Worm (Caenorhabditis elegans) whole organism, late embryonic: ENCODE data around the gene K05D4.9.

Source experiments
- C08G9.2 ChIP-seq: sonication (generic microtip); optimal IDR thresholded peaks from 2 replicates; lab custom pipeline; 2016; ENCODE audit warnings: mild to moderate bottlenecking, missing genetic modification characterization, moderate library complexity, missing compliant biosample characterization
- K09A11.1 ChIP-seq: sonication (generic microtip); optimal IDR thresholded peaks from 2 replicates; lab custom pipeline; 2017; ENCODE audit warnings: antibody characterized with exemption, mild to moderate bottlenecking, missing genetic modification characterization, missing compliant biosample characterization; ENCODE audit not compliant: insufficient read depth
- T23F11.4 ChIP-seq: fragments of 200-800 bp; sonication (Bioruptor generic); optimal IDR thresholded peaks from 2 replicates; lab custom pipeline; 2018; ENCODE audit warnings: mild to moderate bottlenecking, missing genetic modification characterization, missing compliant biosample characterization
- Y22D7AL.16 ChIP-seq: sonication (generic microtip); optimal IDR thresholded peaks from 2 replicates; lab custom pipeline; 2016; ENCODE audit warnings: missing genetic modification characterization, missing compliant biosample characterization
- ahr-1 ChIP-seq: sonication (generic microtip); optimal IDR thresholded peaks from 2 replicates; lab custom pipeline; 2016; ENCODE audit warnings: missing genetic modification characterization, missing compliant biosample characterization
- ama-1 ChIP-seq: fragments of 150-350 bp; optimal IDR thresholded peaks from 2 replicates; lab custom pipeline; 2014
- ceh-18 ChIP-seq: sonication (generic microtip); optimal IDR thresholded peaks from 2 replicates; lab custom pipeline; 2016; ENCODE audit warnings: missing genetic modification characterization, missing compliant biosample characterization
- ceh-24 ChIP-seq: sonication (generic microtip); optimal IDR thresholded peaks from 2 replicates; lab custom pipeline; 2016; ENCODE audit warnings: mild to moderate bottlenecking, missing genetic modification characterization, missing compliant biosample characterization
- ceh-34 ChIP-seq: sonication (generic microtip); optimal IDR thresholded peaks from 2 replicates; lab custom pipeline; 2016; ENCODE audit warnings: mild to moderate bottlenecking, missing genetic modification characterization, missing compliant biosample characterization
- che-1 ChIP-seq: sonication (generic microtip); optimal IDR thresholded peaks from 2 replicates; lab custom pipeline; 2016; ENCODE audit warnings: mild to moderate bottlenecking, missing genetic modification characterization, missing compliant biosample characterization
- elt-2 ChIP-seq: sonication (generic microtip); optimal IDR thresholded peaks from 2 replicates; lab custom pipeline; 2016; ENCODE audit warnings: missing genetic modification reagents, missing genetic modification characterization, missing compliant biosample characterization
- elt-4 ChIP-seq: sonication (generic microtip); optimal IDR thresholded peaks from 2 replicates; lab custom pipeline; 2016; ENCODE audit warnings: missing genetic modification characterization, missing compliant biosample characterization
- fax-1 ChIP-seq: sonication (generic microtip); optimal IDR thresholded peaks from 2 replicates; lab custom pipeline; 2016; ENCODE audit warnings: missing genotype, missing genetic modification characterization, missing compliant biosample characterization
- fkh-6 ChIP-seq: sonication (generic microtip); optimal IDR thresholded peaks from 2 replicates; lab custom pipeline; 2016; ENCODE audit warnings: missing genetic modification characterization, missing compliant biosample characterization
- gmeb-2 ChIP-seq: sonication (generic microtip); optimal IDR thresholded peaks from 2 replicates; lab custom pipeline; 2016; ENCODE audit warnings: missing genetic modification characterization, inconsistent platforms, missing compliant biosample characterization
- hlh-30 ChIP-seq: sonication (generic microtip); optimal IDR thresholded peaks from 2 replicates; lab custom pipeline; 2017; ENCODE audit warnings: antibody characterized with exemption, missing genetic modification characterization, missing compliant biosample characterization; ENCODE audit not compliant: insufficient read depth
- madf-2 ChIP-seq: sonication (generic microtip); optimal IDR thresholded peaks from 2 replicates; lab custom pipeline; 2017; ENCODE audit warnings: missing genetic modification characterization, missing compliant biosample characterization
- nfya-1 ChIP-seq: sonication (generic microtip); optimal IDR thresholded peaks from 2 replicates; lab custom pipeline; 2017; ENCODE audit warnings: missing genetic modification characterization, mild to moderate bottlenecking, missing compliant biosample characterization, antibody characterized with exemption, moderate library complexity
- odd-2 ChIP-seq: sonication (generic microtip); optimal IDR thresholded peaks from 2 replicates; lab custom pipeline; 2017; ENCODE audit warnings: antibody characterized with exemption, mild to moderate bottlenecking, missing genetic modification characterization, missing compliant biosample characterization
- pag-3 ChIP-seq: sonication (generic microtip); optimal IDR thresholded peaks from 2 replicates; lab custom pipeline; 2016; ENCODE audit warnings: missing compliant biosample characterization, missing genetic modification characterization, borderline replicate concordance
- pax-1 ChIP-seq: fragments of 150-350 bp; optimal IDR thresholded peaks from 2 replicates; lab custom pipeline; 2014; ENCODE audit warnings: missing biosample characterization, missing genetic modification characterization
- pha-2 ChIP-seq: sonication (generic microtip); optimal IDR thresholded peaks from 2 replicates; lab custom pipeline; 2017; ENCODE audit warnings: mild to moderate bottlenecking, missing genetic modification characterization, missing compliant biosample characterization
- pqm-1 ChIP-seq: sonication (generic microtip); optimal IDR thresholded peaks from 2 replicates; lab custom pipeline; 2016; ENCODE audit warnings: missing genetic modification characterization, missing compliant biosample characterization
- rnt-1 ChIP-seq: sonication (generic microtip); optimal IDR thresholded peaks from 2 replicates; lab custom pipeline; 2016; ENCODE audit warnings: missing genetic modification characterization, missing compliant biosample characterization
- sdc-2 ChIP-seq: sonication (generic microtip); optimal IDR thresholded peaks from 2 replicates; lab custom pipeline; 2016; ENCODE audit warnings: missing genotype, missing genetic modification characterization, missing compliant biosample characterization
- sox-2 ChIP-seq: fragments of 200-800 bp; sonication (Bioruptor generic); IDR thresholded peaks from 2 replicates; pipeline ENCODE4 v1.3.6; 2022; ENCODE audit warnings: missing genetic modification reagents, missing genetic modification characterization, missing compliant biosample characterization
- sox-4 ChIP-seq: sonication (generic microtip); optimal IDR thresholded peaks from 2 replicates; lab custom pipeline; 2017; ENCODE audit warnings: mild to moderate bottlenecking, missing genetic modification characterization, inconsistent platforms, missing compliant biosample characterization
- syd-9 ChIP-seq: sonication (generic microtip); optimal IDR thresholded peaks from 2 replicates; lab custom pipeline; 2016; ENCODE audit warnings: mild to moderate bottlenecking, missing genetic modification characterization, moderate library complexity, missing compliant biosample characterization
- tbx-7 ChIP-seq: sonication (generic microtip); optimal IDR thresholded peaks from 2 replicates; lab custom pipeline; 2016; ENCODE audit warnings: missing genotype, missing genetic modification characterization, missing compliant biosample characterization
- ttx-3 ChIP-seq: sonication (generic microtip); optimal IDR thresholded peaks from 2 replicates; lab custom pipeline; 2016; ENCODE audit warnings: missing genetic modification reagents, missing genetic modification characterization, missing compliant biosample characterization
- unc-3 ChIP-seq, 2 experiments: fragments of 200-800 bp in 1 of 2; sonication (Bioruptor generic) in 1 of 2; sonication (generic microtip) in 1 of 2; conservative IDR thresholded peaks in 1 of 2; optimal IDR thresholded peaks in 1 of 2; 2 replicates each; pipeline versions ENCODE4 v1.3.6 to Lab custom; 2016 to 2022; ENCODE audit warnings: missing compliant biosample characterization in 2 of 2, missing genetic modification characterization in 2 of 2, missing genetic modification reagents in 1 of 2
- unc-42 ChIP-seq: sonication (generic microtip); optimal IDR thresholded peaks from 2 replicates; lab custom pipeline; 2016; ENCODE audit warnings: missing genotype, missing genetic modification characterization, missing compliant biosample characterization
- unc-86 ChIP-seq: sonication (generic microtip); optimal IDR thresholded peaks from 2 replicates; lab custom pipeline; 2016; ENCODE audit warnings: missing genetic modification characterization, missing compliant biosample characterization
- ztf-16 ChIP-seq: sonication (generic microtip); optimal IDR thresholded peaks from 2 replicates; lab custom pipeline; 2017; ENCODE audit warnings: missing genetic modification characterization, missing compliant biosample characterization

The K05D4.9 gene

DNA sequence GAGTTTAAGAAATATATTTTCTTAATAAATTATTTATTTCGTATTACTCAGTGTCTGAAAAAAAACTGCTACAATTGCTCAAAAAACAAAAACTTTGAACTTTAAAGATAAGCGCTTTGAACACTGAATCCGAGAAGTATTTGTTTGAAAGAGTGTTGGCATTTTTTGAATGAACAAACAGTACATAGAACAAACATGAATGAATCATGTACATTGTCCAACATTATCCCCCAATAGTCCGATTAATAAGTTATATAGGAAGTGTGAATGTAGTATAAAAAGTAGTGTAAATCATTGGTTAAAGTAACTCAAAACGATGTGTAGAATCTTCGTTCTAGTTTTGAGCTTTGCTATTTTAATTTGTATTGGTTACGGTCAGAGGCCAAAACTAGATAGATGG is 30.1 kb upstream of the K05D4.9 start, which contains the start of gene F11A5.17:
TSS of gene F11A5.17 (plus strand) at position 301 of the 400 bp plus-strand sequence.
- TF ChIP-seq nfya-1 (tag; lab: Kevin White, UChicago) (no peak), tbx-7 (tag; lab: Kevin White, UChicago) (no peak), hlh-30 (tag; lab: Kevin White, UChicago) (no peak), fax-1 (tag; lab: Kevin White, UChicago) (no peak), sdc-2 (tag; lab: Kevin White, UChicago) (no peak), C08G9.2 (tag; lab: Kevin White, UChicago) (no peak), syd-9 (tag; lab: Kevin White, UChicago) (no peak), elt-4 (tag; lab: Kevin White, UChicago) (no peak), madf-2 (tag; lab: Kevin White, UChicago) (no peak), pqm-1 (no peak), sox-2 (no peak), odd-2 (tag; lab: Kevin White, UChicago) (no peak), pax-1 (tag; lab: Kevin White, UChicago) (no peak), T23F11.4 (GFP tag; lab: Kevin White, UChicago) (no peak)

DNA sequence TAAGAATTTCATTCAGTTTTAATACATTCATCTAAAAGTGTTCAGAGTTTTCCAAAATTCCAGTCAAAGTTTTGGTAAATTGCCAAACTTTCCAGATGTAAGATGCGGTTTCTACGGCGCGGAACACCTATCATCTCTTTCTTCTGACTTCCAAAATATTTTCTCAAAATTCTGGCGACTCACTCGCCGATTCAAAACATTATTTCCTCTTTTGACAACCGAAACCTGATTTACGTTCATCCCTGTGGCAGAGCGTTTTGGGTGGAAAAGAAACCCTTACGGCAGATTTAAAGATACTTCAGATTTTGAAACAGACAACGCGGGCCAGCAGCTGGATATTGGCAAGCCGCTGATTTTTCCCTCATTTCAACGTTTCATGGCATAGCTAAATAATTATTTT is 26.4 kb upstream of the K05D4.9 start, which contains the start of gene F11A5.5:
TSS of gene F11A5.5 (plus strand) at position 301 of the 400 bp plus-strand sequence.
- TF ChIP-seq ahr-1 (tag; lab: Kevin White, UChicago) (no peak), ceh-24 (tag; lab: Kevin White, UChicago) (no peak), sox-4 (tag; lab: Kevin White, UChicago) (no peak), sdc-2 (tag; lab: Kevin White, UChicago) (no peak), unc-3 (GFP tag; conservative IDR thresholded peaks at IDR 0.05; lab: Robert Waterston, UW) (no peak), unc-3 (tag; optimal IDR thresholded peaks at IDR 0.05; lab: Kevin White, UChicago) (no peak), elt-2 (no peak), gmeb-2 (tag; lab: Kevin White, UChicago) (no peak), nfya-1 (tag; lab: Kevin White, UChicago) (no peak), pag-3 (tag; lab: Kevin White, UChicago) (no peak), fkh-6 (tag; lab: Kevin White, UChicago) (no peak), ttx-3 (tag; lab: Kevin White, UChicago) (no peak), syd-9 (tag; lab: Kevin White, UChicago) (no peak)

ce11 chrV:16195379-16195778 is 23.8 kb upstream of the K05D4.9 start, which contains the start of gene rabr-3:
Gene rabr-3 (plus strand): TSS chrV:16195679.
- no peak for TF ChIP-seq ceh-18 (tag; lab: Kevin White, UChicago)
- no peak for TF ChIP-seq ztf-16 (tag; lab: Kevin White, UChicago)
- TF ChIP-seq fax-1 (tag; lab: Kevin White, UChicago) = no peak
- TF ChIP-seq ceh-34 = no peak
- no peak for TF ChIP-seq ceh-24 (tag; lab: Kevin White, UChicago)
- TF ChIP-seq elt-2 = no peak
- TF ChIP-seq pha-2 = no peak
- no peak for TF ChIP-seq sdc-2 (tag; lab: Kevin White, UChicago)
- TF ChIP-seq fkh-6 (tag; lab: Kevin White, UChicago) = no peak
- no peak for TF ChIP-seq pag-3 (tag; lab: Kevin White, UChicago)

DNA sequence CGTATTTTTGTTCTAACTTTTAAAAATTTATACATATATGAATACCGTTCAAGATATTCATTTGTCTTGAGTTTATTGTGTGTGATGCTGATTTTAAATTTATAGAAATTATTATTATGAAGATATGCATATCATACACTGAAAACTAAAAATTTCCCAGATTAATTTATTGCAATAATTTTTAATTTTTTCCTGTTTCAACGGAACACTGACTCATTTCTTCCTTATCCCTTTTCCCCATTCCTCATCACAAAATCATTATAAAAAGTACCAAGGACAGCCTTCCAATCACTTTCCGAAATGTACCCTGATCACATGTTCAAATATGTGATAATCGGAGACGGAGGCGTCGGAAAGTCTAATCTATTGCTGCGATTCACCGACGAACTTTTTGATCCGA is 23.0 kb upstream of the K05D4.9 start, which contains the start of gene rabr-4:
TSS of gene rabr-4 (plus strand) at position 301 of the 400 bp plus-strand sequence.
- no peak for TF ChIP-seq unc-42 (tag; lab: Kevin White, UChicago)
- no peak for TF ChIP-seq che-1
- TF ChIP-seq pha-2 = no peak
- no peak for TF ChIP-seq K09A11.1 (tag; lab: Kevin White, UChicago)
- TF ChIP-seq ama-1 (lab: Kevin White, UChicago) = no peak
- TF ChIP-seq gmeb-2 (tag; lab: Kevin White, UChicago) = no peak
- TF ChIP-seq fax-1 (tag; lab: Kevin White, UChicago) = no peak
- TF ChIP-seq madf-2 (tag; lab: Kevin White, UChicago) = no peak
- no peak for TF ChIP-seq Y22D7AL.16 (tag; lab: Kevin White, UChicago)
- no peak for TF ChIP-seq rnt-1
- no peak for TF ChIP-seq ttx-3 (tag; lab: Kevin White, UChicago)
- no peak for TF ChIP-seq unc-86 (tag; lab: Kevin White, UChicago)
- TF ChIP-seq unc-3 (GFP tag; conservative IDR thresholded peaks at IDR 0.05; lab: Robert Waterston, UW) = no peak
- no peak for TF ChIP-seq unc-3 (tag; optimal IDR thresholded peaks at IDR 0.05; lab: Kevin White, UChicago)
- TF ChIP-seq sox-2 = no peak
